Worm (Caenorhabditis elegans): ENCODE data around the gene F15A8.1.

F15A8.1 gene

ce11 chrX:4397460-4397859 lies 43.3 kb upstream of the F15A8.1 start:
- TF ChIP-seq ztf-1 (GFP tag; conservative IDR thresholded peaks at IDR 0.05): no peak
- no peak for TF ChIP-seq zag-1 (tag; optimal IDR thresholded peaks at IDR 0.05)
- no peak for TF ChIP-seq nhr-21 (tag; optimal IDR thresholded peaks at IDR 0.05)
- no peak for TF ChIP-seq C34F6.9 (tag; optimal IDR thresholded peaks at IDR 0.05)
- TF ChIP-seq sma-3 (GFP tag; optimal IDR thresholded peaks at IDR 0.05): no peak
- TF ChIP-seq ceh-82 (tag; optimal IDR thresholded peaks at IDR 0.05): no peak
- TF ChIP-seq ztf-4 (tag; optimal IDR thresholded peaks at IDR 0.05): no peak

- TF ChIP-seq mab-5 (tag; optimal IDR thresholded peaks at IDR 0.05): no peak
- TF ChIP-seq lin-11 (tag; optimal IDR thresholded peaks at IDR 0.05): no peak
Measured at ce11 chrX:4400296-4400695, 40.4 kb upstream of the F15A8.1 start.

- TF ChIP-seq unc-55 (GFP tag; optimal IDR thresholded peaks at IDR 0.05) (peak; percentile 31), nhr-21 (tag; optimal IDR thresholded peaks at IDR 0.05) (no peak)
Measured at ce11 chrX:4402854-4403253, 37.9 kb upstream of the F15A8.1 start, which contains the start of gene D1079.1. TSS of gene D1079.1 (plus strand) at chrX:4403154.

ce11 chrX:4404717-4405116 lies 36.0 kb upstream of the F15A8.1 start:
- TF ChIP-seq unc-55 (GFP tag; optimal IDR thresholded peaks at IDR 0.05) (peak; percentile 9), ama-1 (optimal IDR thresholded peaks at IDR 0.05) (no peak), zag-1 (tag; optimal IDR thresholded peaks at IDR 0.05) (peak; percentile 8), R02D3.7 (tag; optimal IDR thresholded peaks at IDR 0.05) (no peak), nhr-23 (tag; optimal IDR thresholded peaks at IDR 0.05) (no peak), unc-39 (tag; optimal IDR thresholded peaks at IDR 0.05) (no peak), lsy-2 (tag; optimal IDR thresholded peaks at IDR 0.05) (no peak), mab-5 (tag; optimal IDR thresholded peaks at IDR 0.05) (peak; percentile 44), peb-1 (tag; optimal IDR thresholded peaks at IDR 0.05) (no peak), ztf-11 (tag; optimal IDR thresholded peaks at IDR 0.05) (no peak), elt-3 (tag; optimal IDR thresholded peaks at IDR 0.05) (no peak), ztf-1 (GFP tag; conservative IDR thresholded peaks at IDR 0.05) (no peak), sma-9 (GFP tag; optimal IDR thresholded peaks at IDR 0.05) (peak; percentile 19), sma-9 (tag; optimal IDR thresholded peaks at IDR 0.05) (no peak), nhr-25 (tag; optimal IDR thresholded peaks at IDR 0.05) (no peak), dmd-4 (tag; optimal IDR thresholded peaks at IDR 0.05) (no peak), mdl-1 (tag; optimal IDR thresholded peaks at IDR 0.05) (peak in 1 of 2 experiments; percentile 24), aly-2 (tag; optimal IDR thresholded peaks at IDR 0.05) (no peak), egl-27 (tag; optimal IDR thresholded peaks at IDR 0.05) (no peak), elt-1 (tag; optimal IDR thresholded peaks at IDR 0.05) (no peak), blmp-1 (tag; optimal IDR thresholded peaks at IDR 0.05; ENCODE audit: insufficient read depth) (no peak), nhr-11 (tag; optimal IDR thresholded peaks at IDR 0.05) (no peak)

- TF ChIP-seq mdl-1 (tag; optimal IDR thresholded peaks at IDR 0.05): no peak
- no peak for TF ChIP-seq nhr-77 (tag; optimal IDR thresholded peaks at IDR 0.05)
- peak; percentile 76 for TF ChIP-seq mab-5 (tag; optimal IDR thresholded peaks at IDR 0.05)
- peak; percentile 22 for TF ChIP-seq zag-1 (tag; optimal IDR thresholded peaks at IDR 0.05)
- peak; percentile 52 for TF ChIP-seq unc-55 (GFP tag; optimal IDR thresholded peaks at IDR 0.05)
Measured at ce11 chrX:4408466-4408865, 32.3 kb upstream of the F15A8.1 start.

ce11 chrX:4409591-4410279 lies 31.0 kb upstream of the F15A8.1 start:
- no peak for TF ChIP-seq nhr-6 (tag; optimal IDR thresholded peaks at IDR 0.05)
- TF ChIP-seq ZK546.5 (tag; optimal IDR thresholded peaks at IDR 0.05): no peak
- no peak for TF ChIP-seq gmeb-1 (tag; optimal IDR thresholded peaks at IDR 0.05)
- TF ChIP-seq lin-11 (tag; optimal IDR thresholded peaks at IDR 0.05): no peak
- no peak for TF ChIP-seq mdl-1 (tag; optimal IDR thresholded peaks at IDR 0.05)
- no peak for TF ChIP-seq crh-2 (tag; optimal IDR thresholded peaks at IDR 0.05)
- no peak for TF ChIP-seq skn-1 (tag; optimal IDR thresholded peaks at IDR 0.05)
- no peak for TF ChIP-seq nhr-10 (tag; optimal IDR thresholded peaks at IDR 0.05)
- TF ChIP-seq dmd-4 (tag; optimal IDR thresholded peaks at IDR 0.05): no peak
- TF ChIP-seq blmp-1 (tag; optimal IDR thresholded peaks at IDR 0.05; ENCODE audit: insufficient read depth): no peak
- no peak for TF ChIP-seq unc-62 (GFP tag; optimal IDR thresholded peaks at IDR 0.05)
- no peak for TF ChIP-seq unc-55 (GFP tag; optimal IDR thresholded peaks at IDR 0.05)
- TF ChIP-seq fos-1 (tag; optimal IDR thresholded peaks at IDR 0.05): no peak
- no peak for TF ChIP-seq nhr-129 (tag; optimal IDR thresholded peaks at IDR 0.05)
- no peak for TF ChIP-seq mbf-1 (tag; optimal IDR thresholded peaks at IDR 0.05)

Measured in whole organism, L2 larva.